Worm (Caenorhabditis elegans) whole organism, early embryonic: Measurements from ENCODE around the gene M28.4.

Source experiments
- B0310.2 ChIP-seq: sonication (generic microtip); optimal IDR thresholded peaks from 2 replicates; lab custom pipeline; 2016; ENCODE audit warnings: mild to moderate bottlenecking, missing genetic modification characterization, missing compliant biosample characterization
- F13C5.2 ChIP-seq: sonication (generic microtip); optimal IDR thresholded peaks from 2 replicates; lab custom pipeline; 2017; ENCODE audit warnings: mild to moderate bottlenecking, missing genetic modification characterization, inconsistent platforms, missing compliant biosample characterization
- aly-1 ChIP-seq: sonication (generic microtip); optimal IDR thresholded peaks from 2 replicates; lab custom pipeline; 2016; ENCODE audit warnings: missing genetic modification characterization, missing compliant biosample characterization
- ama-1 ChIP-seq: fragments of 150-350 bp; optimal IDR thresholded peaks from 2 replicates; lab custom pipeline; 2014
- ets-7 ChIP-seq: sonication (generic microtip); optimal IDR thresholded peaks from 2 replicates; lab custom pipeline; 2016; ENCODE audit warnings: missing genotype, missing genetic modification characterization, missing compliant biosample characterization
- flt-1 ChIP-seq: fragments of 200-800 bp; sonication (Bioruptor generic); IDR thresholded peaks from 2 replicates; pipeline ENCODE4 v1.3.6; 2022; ENCODE audit warnings: missing genetic modification characterization, missing compliant biosample characterization
- hmg-4 ChIP-seq: fragments of 200-800 bp; sonication (Bioruptor generic); optimal IDR thresholded peaks from 2 replicates; lab custom pipeline; 2018; ENCODE audit warnings: mild to moderate bottlenecking, missing genetic modification characterization, missing compliant biosample characterization
- pes-1 ChIP-seq: fragments of 200-800 bp; sonication (Bioruptor generic); IDR thresholded peaks from 2 replicates; pipeline ENCODE4 v1.3.6; 2022; ENCODE audit warnings: missing genetic modification reagents, missing genetic modification characterization, missing compliant biosample characterization
- scrt-1 ChIP-seq: fragments of 200-800 bp; sonication (Bioruptor generic); IDR thresholded peaks from 2 replicates; pipeline ENCODE4 v1.3.6; 2022; ENCODE audit warnings: missing genetic modification characterization, missing compliant biosample characterization
- sea-1 ChIP-seq: fragments of 200-800 bp; sonication (Bioruptor generic); conservative IDR thresholded peaks from 2 replicates; pipeline ENCODE4 v1.3.6; 2022; ENCODE audit warnings: missing genetic modification characterization, missing compliant biosample characterization
- tbx-11 ChIP-seq: fragments of 200-800 bp; sonication (Bioruptor generic); IDR thresholded peaks from 2 replicates; pipeline ENCODE4 v1.3.6; 2022; ENCODE audit warnings: missing genetic modification characterization, missing compliant biosample characterization
- tbx-37 ChIP-seq: fragments of 200-800 bp; sonication (Bioruptor generic); conservative IDR thresholded peaks from 2 replicates; pipeline ENCODE4 v1.3.6; 2022; ENCODE audit warnings: missing genetic modification reagents, missing genetic modification characterization, missing compliant biosample characterization
- tra-4 ChIP-seq: sonication (generic microtip); optimal IDR thresholded peaks from 2 replicates; lab custom pipeline; 2017; ENCODE audit warnings: missing genetic modification characterization, missing compliant biosample characterization

ce11 chrII:10659585-10659984, 16.1 kb downstream of the M28.4 start:
- TF ChIP-seq flt-1 (GFP tag; lab: Robert Waterston, UW), result no peak
- no peak for TF ChIP-seq pes-1
- TF ChIP-seq sea-1, result no peak
- no peak for TF ChIP-seq ama-1
- no peak for TF ChIP-seq F13C5.2 (tag; lab: Kevin White, UChicago)
- no peak for TF ChIP-seq ets-7 (tag; lab: Kevin White, UChicago)
- TF ChIP-seq scrt-1 (GFP tag; lab: Robert Waterston, UW), result no peak
- TF ChIP-seq tra-4, result no peak
- TF ChIP-seq aly-1 (tag; lab: Kevin White, UChicago), result no peak
- TF ChIP-seq tbx-11 (GFP tag; lab: Robert Waterston, UW), result no peak
- TF ChIP-seq hmg-4 (GFP tag; lab: Kevin White, UChicago), result no peak
- TF ChIP-seq B0310.2, result no peak
- no peak for TF ChIP-seq tbx-37 (GFP tag; lab: Robert Waterston, UW)
